Fruit fly (Drosophila melanogaster): ENCODE measurements around the gene CG5114.

The CG5114 gene

dm6 chr3L:14972625-14973250 lies 9.9 kb upstream of the CG5114 start, which contains the start of gene Brd:
Brd (plus strand) TSS chr3L:14972667.
- TF ChIP-seq CG13204 (GFP tag; optimal IDR thresholded peaks at IDR 0.05) (no peak), Snoo (tag; optimal IDR thresholded peaks at IDR 0.05) (no peak)

- TF ChIP-seq EcR (GFP tag; optimal IDR thresholded peaks at IDR 0.05): peak; percentile 49
- no peak for TF ChIP-seq CG10348 (GFP tag; IDR thresholded peaks at IDR 0.05)
Measured at dm6 chr3L:14973251-14973625, 9.4 kb upstream of the CG5114 start.

- TF ChIP-seq CG17806 (tag; optimal IDR thresholded peaks at IDR 0.05) (no peak), CG14655 (GFP tag; optimal IDR thresholded peaks at IDR 0.05) (no peak), Pif1B (GFP tag; optimal IDR thresholded peaks at IDR 0.05) (no peak), CG34367 (tag; optimal IDR thresholded peaks at IDR 0.05) (no peak), EcR (GFP tag; optimal IDR thresholded peaks at IDR 0.05) (no peak), CG32121 (GFP tag; IDR thresholded peaks at IDR 0.05) (no peak), gl (tag; optimal IDR thresholded peaks at IDR 0.05) (no peak), CG9948 (tag; optimal IDR thresholded peaks at IDR 0.05) (no peak), CG15710 (tag; optimal IDR thresholded peaks at IDR 0.05) (no peak), rn (GFP tag; IDR thresholded peaks at IDR 0.05) (no peak), Pif1A (GFP tag; optimal IDR thresholded peaks at IDR 0.05) (no peak), CG4496 (GFP tag; IDR thresholded peaks at IDR 0.05) (no peak), fd96Ca (GFP tag; IDR thresholded peaks at IDR 0.05) (no peak), CG10348 (GFP tag; IDR thresholded peaks at IDR 0.05) (no peak), Ets98B (GFP tag; IDR thresholded peaks at IDR 0.05) (no peak), CG8159 (tag; optimal IDR thresholded peaks at IDR 0.05) (no peak), CG8301 (tag; optimal IDR thresholded peaks at IDR 0.05) (no peak), Snoo (tag; optimal IDR thresholded peaks at IDR 0.05) (no peak), D1 (tag; optimal IDR thresholded peaks at IDR 0.05) (no peak), CG13204 (GFP tag; optimal IDR thresholded peaks at IDR 0.05) (no peak)
Measured at dm6 chr3L:14974513-14974912, 8.1 kb upstream of the CG5114 start, which contains the start of gene Ocho. Ocho (plus strand) TSS chr3L:14974848.

- TF ChIP-seq Ets98B (GFP tag; IDR thresholded peaks at IDR 0.05) (no peak), CG13204 (GFP tag; optimal IDR thresholded peaks at IDR 0.05) (no peak), CG17806 (tag; optimal IDR thresholded peaks at IDR 0.05) (no peak), CG10348 (GFP tag; IDR thresholded peaks at IDR 0.05) (no peak), CG4496 (GFP tag; IDR thresholded peaks at IDR 0.05) (no peak), CG8159 (tag; optimal IDR thresholded peaks at IDR 0.05) (no peak), EcR (GFP tag; optimal IDR thresholded peaks at IDR 0.05) (no peak), CG12605 (GFP tag; IDR thresholded peaks at IDR 0.05) (no peak), D1 (tag; optimal IDR thresholded peaks at IDR 0.05) (no peak), fd96Ca (GFP tag; IDR thresholded peaks at IDR 0.05) (no peak), gl (tag; optimal IDR thresholded peaks at IDR 0.05) (no peak), CG14655 (GFP tag; optimal IDR thresholded peaks at IDR 0.05) (no peak), Snoo (tag; optimal IDR thresholded peaks at IDR 0.05) (no peak), CG32121 (GFP tag; IDR thresholded peaks at IDR 0.05) (no peak), CG8301 (tag; optimal IDR thresholded peaks at IDR 0.05) (no peak), CG15710 (tag; optimal IDR thresholded peaks at IDR 0.05) (no peak), rn (GFP tag; IDR thresholded peaks at IDR 0.05) (no peak), Pif1B (GFP tag; optimal IDR thresholded peaks at IDR 0.05) (no peak), CG9948 (tag; optimal IDR thresholded peaks at IDR 0.05) (no peak), Pif1A (GFP tag; optimal IDR thresholded peaks at IDR 0.05) (no peak)
Measured at dm6 chr3L:14974952-14975351, 7.7 kb upstream of the CG5114 start.

dm6 chr3L:14976026-14976425 lies 6.6 kb upstream of the CG5114 start:
- TF ChIP-seq CG4496 (GFP tag; IDR thresholded peaks at IDR 0.05): no peak
- TF ChIP-seq Pif1B (GFP tag; optimal IDR thresholded peaks at IDR 0.05): no peak
- TF ChIP-seq fd96Ca (GFP tag; IDR thresholded peaks at IDR 0.05): no peak
- TF ChIP-seq CG14655 (GFP tag; optimal IDR thresholded peaks at IDR 0.05): no peak
- TF ChIP-seq CG8301 (tag; optimal IDR thresholded peaks at IDR 0.05): no peak
- TF ChIP-seq Snoo (tag; optimal IDR thresholded peaks at IDR 0.05): no peak
- TF ChIP-seq CG8159 (tag; optimal IDR thresholded peaks at IDR 0.05): no peak
- no peak for TF ChIP-seq CG13204 (GFP tag; optimal IDR thresholded peaks at IDR 0.05)

- TF ChIP-seq CG15710 (tag; optimal IDR thresholded peaks at IDR 0.05): peak; percentile 73
- TF ChIP-seq rn (GFP tag; IDR thresholded peaks at IDR 0.05): no peak
- TF ChIP-seq CG14655 (GFP tag; optimal IDR thresholded peaks at IDR 0.05): peak; percentile 63
- TF ChIP-seq CG4496 (GFP tag; IDR thresholded peaks at IDR 0.05): peak; percentile 39; the same call in 1 of the 3 replicates
- TF ChIP-seq CG8301 (tag; optimal IDR thresholded peaks at IDR 0.05): peak; percentile 2
- TF ChIP-seq CG13204 (GFP tag; optimal IDR thresholded peaks at IDR 0.05): peak; percentile 15
- TF ChIP-seq CG32121 (GFP tag; IDR thresholded peaks at IDR 0.05): no peak
- TF ChIP-seq gl (tag; optimal IDR thresholded peaks at IDR 0.05): no peak
- TF ChIP-seq CG9948 (tag; optimal IDR thresholded peaks at IDR 0.05): peak; percentile 71
- no peak for TF ChIP-seq D1 (tag; optimal IDR thresholded peaks at IDR 0.05)
- peak; percentile 29 for TF ChIP-seq CG17806 (tag; optimal IDR thresholded peaks at IDR 0.05)
- TF ChIP-seq Pif1B (GFP tag; optimal IDR thresholded peaks at IDR 0.05): peak; percentile 27
- no peak for TF ChIP-seq CG10348 (GFP tag; IDR thresholded peaks at IDR 0.05)
- peak; percentile 64 for TF ChIP-seq Snoo (tag; optimal IDR thresholded peaks at IDR 0.05)
- TF ChIP-seq CG34367 (tag; optimal IDR thresholded peaks at IDR 0.05): peak; percentile 21
- TF ChIP-seq EcR (GFP tag; optimal IDR thresholded peaks at IDR 0.05): peak; percentile 87
- peak; percentile 77 for TF ChIP-seq CG8159 (tag; optimal IDR thresholded peaks at IDR 0.05)
- TF ChIP-seq Pif1A (GFP tag; optimal IDR thresholded peaks at IDR 0.05): peak; percentile 21
Measured at dm6 chr3L:14977536-14978495, 4.8 kb upstream of the CG5114 start.
